Worm (Caenorhabditis elegans): ENCODE data around the gene grd-10.

The grd-10 gene

DNA sequence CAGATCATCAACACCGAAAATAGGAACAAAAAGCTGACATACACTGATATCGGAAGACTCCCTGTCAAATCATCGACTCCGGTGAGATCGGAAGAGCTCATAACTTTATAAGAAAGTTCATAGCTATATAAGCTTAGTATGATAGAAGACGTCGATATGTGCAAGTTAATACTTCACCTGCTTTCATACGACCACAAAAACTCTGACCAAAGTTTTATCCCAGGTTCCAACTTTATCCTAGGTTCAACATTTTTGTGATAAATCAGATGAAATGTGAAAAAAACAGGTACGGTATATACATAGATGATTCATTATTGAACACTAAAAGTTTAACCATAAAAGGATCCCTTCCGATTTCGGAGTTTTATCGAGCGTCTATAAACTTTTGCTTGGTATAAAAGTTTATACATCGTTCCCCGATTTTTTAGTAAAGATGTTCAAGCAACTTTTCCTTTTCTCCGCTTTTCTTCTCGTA is 38.1 kb downstream of the grd-10 start, which contains the start of the genes srz-70 and C09G12.5 (continued):
- TF ChIP-seq nhr-120 (GFP tag; IDR thresholded peaks at IDR 0.05) = no peak
- no peak for TF ChIP-seq nhr-27 (tag; optimal IDR thresholded peaks at IDR 0.05)
- TF ChIP-seq C17E4.6 (GFP tag; IDR thresholded peaks at IDR 0.05) = no peak

DNA sequence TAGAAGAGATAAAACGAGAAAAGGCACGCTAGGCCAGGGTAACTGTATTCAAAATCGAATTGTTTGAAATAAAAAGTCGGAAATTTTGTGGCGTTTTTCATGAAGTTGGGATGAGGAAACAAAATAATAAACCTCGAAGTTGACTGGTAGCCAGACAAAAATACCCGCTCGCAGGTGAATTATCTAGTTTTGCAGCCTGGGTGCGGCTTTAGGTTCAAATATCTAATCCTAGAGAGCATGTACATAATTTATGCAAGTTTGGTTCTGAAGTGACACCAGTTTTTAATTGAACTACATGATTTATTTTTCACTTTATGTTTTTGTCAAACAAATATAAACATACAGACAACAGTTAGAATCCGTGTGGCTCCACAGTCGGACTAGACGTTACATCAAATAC is 40.9 kb downstream of the grd-10 start, which contains the start of gene srz-37:
srz-37 (minus strand) TSS at position 101 of the 400 bp plus-strand sequence.
- no peak for TF ChIP-seq lin-35 (GFP tag; optimal IDR thresholded peaks at IDR 0.05)
- no peak for TF ChIP-seq T26A5.8 (tag; optimal IDR thresholded peaks at IDR 0.05)
- TF ChIP-seq lin-40 (tag; optimal IDR thresholded peaks at IDR 0.05) = no peak
- no peak for TF ChIP-seq lag-1 (GFP tag; IDR thresholded peaks at IDR 0.05)
- no peak for TF ChIP-seq nhr-179 (tag; optimal IDR thresholded peaks at IDR 0.05)
- no peak for TF ChIP-seq B0019.2 (GFP tag; conservative IDR thresholded peaks at IDR 0.05)
- TF ChIP-seq madf-6 (GFP tag; IDR thresholded peaks at IDR 0.05) = no peak
- no peak for TF ChIP-seq ztf-22 (GFP tag; optimal IDR thresholded peaks at IDR 0.05)
- no peak for TF ChIP-seq ztf-18 (tag; optimal IDR thresholded peaks at IDR 0.05)
- no peak for TF ChIP-seq aptf-3 (GFP tag; IDR thresholded peaks at IDR 0.05)
- TF ChIP-seq F22D6.2 (tag; optimal IDR thresholded peaks at IDR 0.05) = no peak
- no peak for TF ChIP-seq snpc-4 (GFP tag; optimal IDR thresholded peaks at IDR 0.05)
- TF ChIP-seq snpc-4 (tag; optimal IDR thresholded peaks at IDR 0.05) = no peak

DNA sequence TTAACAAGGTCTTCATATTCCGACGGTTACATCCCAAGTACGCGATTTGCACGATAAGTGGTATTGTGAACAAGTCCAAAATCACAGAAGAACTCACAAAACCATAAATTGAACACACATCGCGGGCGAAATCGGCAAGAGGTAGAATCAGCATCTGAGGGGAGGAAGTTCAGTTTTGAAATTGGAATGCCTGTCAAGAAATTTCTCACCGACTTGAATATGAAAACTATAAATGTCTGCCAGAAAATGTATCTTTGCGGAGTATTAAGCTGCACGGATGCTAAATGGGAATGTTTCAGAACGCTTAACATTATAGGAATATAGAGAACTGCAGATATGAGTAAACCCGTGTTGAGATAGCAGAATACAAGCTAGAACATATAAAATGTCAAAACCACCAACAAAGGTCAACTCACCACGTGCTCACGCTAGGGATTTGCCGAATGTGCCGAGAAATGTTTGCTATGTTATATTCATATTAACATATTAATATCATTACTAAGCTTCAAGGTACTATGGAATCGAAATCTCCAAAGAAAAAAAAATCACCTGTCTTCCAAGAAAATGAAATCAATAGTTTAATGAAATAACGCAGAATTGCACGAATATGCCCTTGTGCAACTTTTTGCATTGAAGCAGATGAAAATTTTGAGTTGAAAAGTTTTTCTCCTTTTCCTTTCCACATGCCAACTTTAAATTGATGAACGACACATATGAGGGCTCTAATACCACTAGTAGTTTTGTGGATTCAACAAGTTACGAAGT is 41.5 kb downstream of the grd-10 start, which contains the start of gene srz-82:
srz-82 (plus strand) TSS at position 701 of the 765 bp plus-strand sequence.
- TF ChIP-seq madf-6 (GFP tag; IDR thresholded peaks at IDR 0.05) (no peak), attf-6 (GFP tag; IDR thresholded peaks at IDR 0.05) (no peak), F37B4.10 (GFP tag; IDR thresholded peaks at IDR 0.05) (no peak), ztf-22 (GFP tag; optimal IDR thresholded peaks at IDR 0.05) (no peak), dox-1 (GFP tag; IDR thresholded peaks at IDR 0.05) (no peak), hlh-26 (GFP tag; conservative IDR thresholded peaks at IDR 0.05) (no peak), zfh-2 (GFP tag; conservative IDR thresholded peaks at IDR 0.05) (no peak), nhr-80 (tag; optimal IDR thresholded peaks at IDR 0.05) (no peak), T26A5.8 (tag; optimal IDR thresholded peaks at IDR 0.05) (no peak), nfyb-1 (GFP tag; IDR thresholded peaks at IDR 0.05) (no peak), rpc-1 (optimal IDR thresholded peaks at IDR 0.05) (no peak), rpc-1 (tag; optimal IDR thresholded peaks at IDR 0.05) (no peak), B0261.1 (tag; optimal IDR thresholded peaks at IDR 0.05) (no peak), tbp1 (GFP tag; optimal IDR thresholded peaks at IDR 0.05) (no peak), die-1 (tag; optimal IDR thresholded peaks at IDR 0.05) (no peak), egl-44 (GFP tag; IDR thresholded peaks at IDR 0.05) (no peak), him-1 (tag; optimal IDR thresholded peaks at IDR 0.05) (no peak), C06A6.2 (GFP tag; conservative IDR thresholded peaks at IDR 0.05) (no peak), Y67H2A.10 (GFP tag; conservative IDR thresholded peaks at IDR 0.05) (no peak), F52B5.7 (tag; optimal IDR thresholded peaks at IDR 0.05) (no peak)
